Fruit fly (Drosophila melanogaster) whole organism, wandering third instar larva: ENCODE results near the gene danr.

Experiments
- CG9705 ChIP-seq: fragments of 200-800 bp; sonication (Bioruptor generic); optimal IDR thresholded peaks from 2 replicates; lab custom pipeline; 2018; ENCODE audit warnings: missing biosample characterization, mild to moderate bottlenecking, missing genetic modification characterization
- HLH106 ChIP-seq: fragments of 200-800 bp; optimal IDR thresholded peaks from 3 replicates; lab custom pipeline; 2019; ENCODE audit warnings: missing biosample characterization, mild to moderate bottlenecking, missing genetic modification characterization, moderate library complexity
- Jra ChIP-seq: sonication (Bioruptor generic); optimal IDR thresholded peaks from 2 replicates; lab custom pipeline; 2016; ENCODE audit warnings: missing biosample characterization, missing genetic modification characterization
- br ChIP-seq: fragments of 200-800 bp; sonication (Bioruptor generic); optimal IDR thresholded peaks from 2 replicates; lab custom pipeline; 2016; ENCODE audit warnings: missing biosample characterization, missing genetic modification characterization
- brk ChIP-seq: fragments of 200-800 bp; sonication (Bioruptor generic); optimal IDR thresholded peaks from 2 replicates; lab custom pipeline; 2016; ENCODE audit warnings: missing biosample characterization, mild to moderate bottlenecking, missing genetic modification characterization
- dsf ChIP-seq: sonication (Bioruptor generic); optimal IDR thresholded peaks from 2 replicates; lab custom pipeline; 2016; ENCODE audit warnings: missing biosample characterization, missing genetic modification characterization, borderline replicate concordance
- ey ChIP-seq: fragments of 200-800 bp; sonication (Bioruptor generic); optimal IDR thresholded peaks from 2 replicates; lab custom pipeline; 2016; ENCODE audit warnings: missing biosample characterization, missing genetic modification characterization
- h ChIP-seq: fragments of 200-800 bp; sonication (Bioruptor generic); optimal IDR thresholded peaks from 3 replicates; lab custom pipeline; 2016; ENCODE audit warnings: missing biosample characterization, mild to moderate bottlenecking, missing genetic modification characterization
- lola ChIP-seq: fragments of >200 bp; optimal IDR thresholded peaks from 2 replicates; lab custom pipeline; 2017; ENCODE audit warnings: missing biosample characterization, missing genetic modification characterization
- rgr ChIP-seq: fragments of 200-800 bp; sonication (Bioruptor generic); optimal IDR thresholded peaks from 3 replicates; lab custom pipeline; 2016; ENCODE audit warnings: missing biosample characterization, mild to moderate bottlenecking, missing genetic modification characterization
- sage ChIP-seq: fragments of 200-800 bp; sonication (Bioruptor generic); optimal IDR thresholded peaks from 2 replicates; lab custom pipeline; 2016; ENCODE audit warnings: missing biosample characterization, mild to moderate bottlenecking, missing genetic modification characterization
- sv ChIP-seq: fragments of 200-800 bp; sonication (Bioruptor generic); optimal IDR thresholded peaks from 3 replicates; lab custom pipeline; 2016; ENCODE audit warnings: missing biosample characterization, missing genetic modification characterization
- usp ChIP-seq: fragments of >200 bp; optimal IDR thresholded peaks from 2 replicates; lab custom pipeline; 2017; ENCODE audit warnings: missing biosample characterization, missing genetic modification characterization
- woc ChIP-seq: sonication (Bioruptor generic); optimal IDR thresholded peaks from 2 replicates; lab custom pipeline; 2016; ENCODE audit warnings: missing biosample characterization, mild to moderate bottlenecking, missing genetic modification characterization

The danr gene

dm6 chr3R:25188990-25189389 is 51.1 kb downstream of the danr start:
- no peak for TF ChIP-seq CG9705 (GFP tag; lab: Kevin White, UChicago)
- TF ChIP-seq sage: no peak
- no peak for TF ChIP-seq sv (GFP tag; lab: Kevin White, UChicago)
- TF ChIP-seq br (GFP tag; lab: Kevin White, UChicago): no peak
- TF ChIP-seq rgr (GFP tag; lab: Kevin White, UChicago): no peak
- TF ChIP-seq brk (GFP tag; lab: Kevin White, UChicago): no peak
- no peak for TF ChIP-seq usp
- TF ChIP-seq woc (GFP tag; lab: Kevin White, UChicago): no peak
- no peak for TF ChIP-seq ey
- no peak for TF ChIP-seq dsf (GFP tag; lab: Kevin White, UChicago)
- no peak for TF ChIP-seq lola
- no peak for TF ChIP-seq h
- TF ChIP-seq Jra (GFP tag; lab: Kevin White, UChicago): no peak
- TF ChIP-seq HLH106 (tag; lab: Kevin White, UChicago): no peak
- TF ChIP-seq, all 38 proteins: peak for 0
